Worm (Caenorhabditis elegans) whole organism, L2 larva: Measurements from ENCODE around the gene gtf-2E1.

Experiments
- aly-2 ChIP-seq: fragments of 150-350 bp; optimal IDR thresholded peaks from 2 replicates; lab custom pipeline; 2014; ENCODE audit warnings: missing biosample characterization, missing genetic modification characterization
- ceh-16 ChIP-seq: fragments of 150-350 bp; optimal IDR thresholded peaks from 2 replicates; lab custom pipeline; 2014; ENCODE audit warnings: missing biosample characterization, missing genetic modification characterization
- ceh-82 ChIP-seq: fragments of 150-350 bp; optimal IDR thresholded peaks from 2 replicates; lab custom pipeline; 2014; ENCODE audit warnings: missing biosample characterization, missing genetic modification characterization
- lin-39 ChIP-seq: fragments of 150-350 bp; optimal IDR thresholded peaks from 2 replicates; lab custom pipeline; 2014; ENCODE audit warnings: missing biosample characterization, missing genetic modification reagents, missing genetic modification characterization
- nhr-11 ChIP-seq: fragments of 150-350 bp; optimal IDR thresholded peaks from 2 replicates; lab custom pipeline; 2014; ENCODE audit warnings: missing biosample characterization, missing genetic modification characterization
- skn-1 ChIP-seq: sonication (generic microtip); optimal IDR thresholded peaks from 2 replicates; lab custom pipeline; 2017; ENCODE audit warnings: missing biosample characterization, missing genetic modification characterization
- snpc-4 ChIP-seq: fragments of 150-350 bp; optimal IDR thresholded peaks from 2 replicates; lab custom pipeline; 2014; ENCODE audit warnings: missing biosample characterization, missing genetic modification characterization
- unc-39 ChIP-seq: fragments of 150-350 bp; optimal IDR thresholded peaks from 2 replicates; lab custom pipeline; 2014; ENCODE audit warnings: missing biosample characterization, missing genetic modification characterization

- TF ChIP-seq ceh-16 (tag; lab: Kevin White, UChicago), result no peak
- no peak for TF ChIP-seq unc-39 (tag; lab: Kevin White, UChicago)
- TF ChIP-seq lin-39 (tag; lab: Kevin White, UChicago), result no peak
- TF ChIP-seq nhr-11, result no peak
- no peak for TF ChIP-seq skn-1 (tag; lab: Kevin White, UChicago)
- TF ChIP-seq snpc-4 (tag; lab: Kevin White, UChicago), result no peak
- no peak for TF ChIP-seq ceh-82 (tag; lab: Kevin White, UChicago)
- TF ChIP-seq aly-2 (tag; lab: Kevin White, UChicago), result no peak
Measured at ce11 chrIV:17273602-17274110, 18.6 kb downstream of the gtf-2E1 start, which contains the start of gene gln-5.
